Worm (Caenorhabditis elegans): ENCODE data around the gene C53D6.4.

ce11 chrIV:9070188-9070587 lies 49.4 kb upstream of the C53D6.4 start:
- TF ChIP-seq sma-3 (GFP tag; optimal IDR thresholded peaks at IDR 0.05), result no peak
- TF ChIP-seq elt-3 (tag; optimal IDR thresholded peaks at IDR 0.05), result no peak
- TF ChIP-seq zag-1 (tag; optimal IDR thresholded peaks at IDR 0.05), result no peak
- TF ChIP-seq snpc-4 (tag; optimal IDR thresholded peaks at IDR 0.05), result no peak
